Worm (Caenorhabditis elegans) whole organism, L2 larva: ENCODE measurements around the gene fbxb-15.

ENCODE experiments used
- F13H6.1 ChIP-seq: sonication (generic microtip); optimal IDR thresholded peaks from 2 replicates; lab custom pipeline; 2016; ENCODE audit warnings: missing genetic modification characterization, missing compliant biosample characterization
- ZK546.5 ChIP-seq: sonication (generic microtip); optimal IDR thresholded peaks from 2 replicates; lab custom pipeline; 2017; ENCODE audit warnings: missing biosample characterization, missing genetic modification characterization
- lin-39 ChIP-seq: fragments of 150-350 bp; optimal IDR thresholded peaks from 2 replicates; lab custom pipeline; 2014; ENCODE audit warnings: missing biosample characterization, missing genetic modification reagents, missing genetic modification characterization
- lsy-2 ChIP-seq, 2 experiments: fragments of 150-350 bp in 1 of 2; sonication (generic microtip) in 1 of 2; optimal IDR thresholded peaks; 2 replicates each; lab custom pipeline; 2014 to 2017; ENCODE audit warnings: missing biosample characterization in 2 of 2, missing genetic modification characterization in 2 of 2
- nhr-11 ChIP-seq: fragments of 150-350 bp; optimal IDR thresholded peaks from 2 replicates; lab custom pipeline; 2014; ENCODE audit warnings: missing biosample characterization, missing genetic modification characterization
- nhr-237 ChIP-seq: fragments of 150-350 bp; optimal IDR thresholded peaks from 2 replicates; lab custom pipeline; 2014; ENCODE audit warnings: missing biosample characterization, missing genetic modification characterization
- nhr-77 ChIP-seq: fragments of 150-350 bp; optimal IDR thresholded peaks from 2 replicates; lab custom pipeline; 2014; ENCODE audit warnings: missing biosample characterization, missing genetic modification characterization

DNA sequence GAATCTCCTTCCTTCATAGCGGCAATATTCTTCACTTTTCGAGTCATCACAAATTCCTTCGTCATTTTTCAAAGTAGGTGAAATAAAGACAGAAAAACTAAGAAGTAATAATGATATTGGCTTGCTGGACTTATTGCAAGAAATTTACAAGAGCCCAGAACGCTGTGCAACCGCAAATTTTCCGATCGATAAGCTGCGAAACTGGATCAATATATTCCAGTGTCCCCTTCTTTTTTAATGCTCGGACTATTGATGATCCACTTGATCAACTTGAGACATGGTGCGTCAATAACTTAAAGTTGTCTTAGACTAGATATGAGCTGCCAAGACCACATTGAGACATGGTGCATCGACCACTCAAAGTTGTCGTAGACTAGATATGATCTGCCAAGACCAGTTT is 47.2 kb downstream of the fbxb-15 start, which contains the start of gene bath-33:
- TF ChIP-seq F13H6.1 (tag; lab: Kevin White, UChicago) (no peak), ZK546.5 (tag; lab: Kevin White, UChicago) (no peak), lin-39 (tag; lab: Kevin White, UChicago) (no peak), nhr-237 (tag; lab: Kevin White, UChicago) (no peak), nhr-11 (no peak), nhr-77 (tag; lab: Kevin White, UChicago) (no peak), lsy-2 (tag; optimal IDR thresholded peaks at IDR 0.05; lab: Kevin White, UChicago) (no peak)
